Fruit fly (Drosophila melanogaster) whole organism, pupa: ENCODE data around the gene trh.

ENCODE experiments used
- CG9948 ChIP-seq: fragments of 200-800 bp; sonication (Bioruptor generic); optimal IDR thresholded peaks from 2 replicates; lab custom pipeline; 2018; ENCODE audit warnings: missing biosample characterization, mild to moderate bottlenecking, missing genetic modification characterization, moderate library complexity
- EcR ChIP-seq: fragments of 200-800 bp; sonication (Bioruptor generic); optimal IDR thresholded peaks from 3 replicates; lab custom pipeline; 2019; ENCODE audit warnings: missing biosample characterization, missing genetic modification characterization, mild to moderate bottlenecking, moderate library complexity, missing genetic modification reagents

DNA sequence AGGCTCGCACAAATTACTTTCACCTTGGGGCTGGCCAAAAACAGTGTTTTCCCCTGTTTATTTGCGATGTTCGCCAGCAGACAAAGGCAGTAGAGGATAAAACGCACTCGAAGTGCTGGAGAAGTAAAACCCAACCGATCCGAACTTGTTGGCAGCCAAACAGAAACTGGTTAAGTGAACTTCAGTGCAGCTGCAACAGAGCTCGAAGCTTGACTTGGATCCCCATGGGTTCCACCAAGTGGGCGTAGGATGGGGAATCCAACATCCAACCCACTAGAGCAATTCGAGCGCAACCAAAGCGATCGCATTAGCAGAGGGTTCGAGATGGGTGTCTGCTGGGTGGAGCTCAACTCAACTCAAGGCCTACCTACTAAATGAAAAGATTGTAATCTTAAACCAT, 45.2 kb upstream of the trh start:
- TF ChIP-seq EcR (GFP tag; lab: Kevin White, UChicago) (peak; percentile 27), CG9948 (no peak)
